Worm (Caenorhabditis elegans) whole organism, L4 larva: ENCODE data around the gene col-17.
"Not testable (repeated sequence)": the region's sequence is repeated elsewhere in the genome, so short reads cannot be mapped to it uniquely, and the experiment has no call there.

ENCODE experiments used
- ceh-82 ChIP-seq: sonication (generic microtip); optimal IDR thresholded peaks from 2 replicates; lab custom pipeline; 2017; ENCODE audit warnings: missing biosample characterization, missing genetic modification characterization
- mxl-2 ChIP-seq: fragments of 200-800 bp; sonication (Bioruptor generic); conservative IDR thresholded peaks from 2 replicates; pipeline ENCODE4 v1.3.6; 2022; ENCODE audit warnings: missing genetic modification reagents, missing genetic modification characterization, missing compliant biosample characterization

ce11 chrII:4898529-4898928 lies 31.2 kb upstream of the col-17 start, which contains the start of gene msp-32:
- not testable (repeated sequence) for TF ChIP-seq ceh-82 (tag; lab: Kevin White, UChicago); mxl-2
